Worm (Caenorhabditis elegans): Measurements from ENCODE around the gene gfat-1.

- TF ChIP-seq elt-2 (tag; optimal IDR thresholded peaks at IDR 0.05) (no peak), pag-3 (tag; optimal IDR thresholded peaks at IDR 0.05; ENCODE audit: borderline replicate concordance) (no peak), hlh-8 (tag; optimal IDR thresholded peaks at IDR 0.05) (no peak), ceh-2 (tag; optimal IDR thresholded peaks at IDR 0.05) (no peak), ama-1 (optimal IDR thresholded peaks at IDR 0.05) (no peak), nfya-1 (tag; optimal IDR thresholded peaks at IDR 0.05) (no peak), sox-2 (GFP tag; IDR thresholded peaks at IDR 0.05) (no peak), fkh-10 (GFP tag; optimal IDR thresholded peaks at IDR 0.05) (no peak), pha-4 (tag; optimal IDR thresholded peaks at IDR 0.05) (no peak), ahr-1 (tag; optimal IDR thresholded peaks at IDR 0.05) (no peak), ztf-16 (tag; optimal IDR thresholded peaks at IDR 0.05) (no peak)
These were observed 25.5 kb upstream of the gfat-1 start for ce11 chrII:11620630-11621246.
